Worm (Caenorhabditis elegans): ENCODE measurements around the gene tag-293.

Gene tag-293

ce11 chrV:7328092-7328491 lies 27.3 kb downstream of the tag-293 start, which contains the start of gene clec-7:
Gene clec-7, plus strand, starts transcription at chrV:7328392.
- TF ChIP-seq C34F6.9 (tag; optimal IDR thresholded peaks at IDR 0.05) (no peak), sem-4 (tag; optimal IDR thresholded peaks at IDR 0.05) (no peak)

ce11 chrV:7326928-7327327 lies 28.4 kb downstream of the tag-293 start, which contains the start of gene F10G2.4:
Gene F10G2.4, plus strand, starts transcription at chrV:7327228.
- TF ChIP-seq nhr-25 (tag; optimal IDR thresholded peaks at IDR 0.05), result no peak
- TF ChIP-seq snpc-4 (tag; optimal IDR thresholded peaks at IDR 0.05), result no peak
- no peak for TF ChIP-seq egl-27 (tag; optimal IDR thresholded peaks at IDR 0.05)
- TF ChIP-seq peb-1 (tag; optimal IDR thresholded peaks at IDR 0.05), result no peak
- no peak for TF ChIP-seq elt-1 (tag; optimal IDR thresholded peaks at IDR 0.05)
- no peak for TF ChIP-seq mab-5 (tag; optimal IDR thresholded peaks at IDR 0.05)
- no peak for TF ChIP-seq C34F6.9 (tag; optimal IDR thresholded peaks at IDR 0.05)

- TF ChIP-seq lin-39 (tag; optimal IDR thresholded peaks at IDR 0.05) (no peak), zag-1 (tag; optimal IDR thresholded peaks at IDR 0.05) (no peak), nhr-25 (tag; optimal IDR thresholded peaks at IDR 0.05) (no peak), gmeb-1 (tag; optimal IDR thresholded peaks at IDR 0.05) (no peak), peb-1 (tag; optimal IDR thresholded peaks at IDR 0.05) (no peak), blmp-1 (tag; optimal IDR thresholded peaks at IDR 0.05; ENCODE audit: insufficient read depth) (no peak), aly-2 (tag; optimal IDR thresholded peaks at IDR 0.05) (no peak), sma-3 (GFP tag; optimal IDR thresholded peaks at IDR 0.05) (no peak), nhr-237 (tag; optimal IDR thresholded peaks at IDR 0.05) (no peak), nhr-77 (tag; optimal IDR thresholded peaks at IDR 0.05) (no peak), nhr-10 (tag; optimal IDR thresholded peaks at IDR 0.05) (no peak), elt-3 (tag; optimal IDR thresholded peaks at IDR 0.05) (no peak), dmd-4 (tag; optimal IDR thresholded peaks at IDR 0.05) (no peak)
Measured at ce11 chrV:7325285-7325684, 30.1 kb downstream of the tag-293 start, which contains the start of gene srx-92. Gene srx-92, minus strand, starts transcription at chrV:7325385.

DNA sequence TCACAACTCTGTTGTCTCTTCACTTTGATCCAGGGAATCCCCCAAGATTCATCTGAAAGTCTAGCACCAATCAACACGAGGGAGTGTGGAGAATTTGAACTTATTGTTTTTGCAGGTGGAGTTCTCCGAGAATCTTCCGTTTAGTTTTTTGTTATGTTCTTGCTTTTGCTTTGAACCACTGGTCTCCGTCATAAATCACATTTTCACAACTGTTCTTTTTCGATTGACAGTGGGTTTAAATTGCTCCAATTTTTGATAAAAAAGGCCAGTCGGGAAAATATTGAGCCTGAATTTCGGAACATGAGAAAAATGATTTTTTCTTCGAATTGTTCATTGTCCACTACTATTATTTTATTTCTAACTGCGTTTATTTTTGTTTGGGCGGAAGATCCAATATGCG lies 33.4 kb downstream of the tag-293 start, which contains the start of gene F10G2.10:
TSS of gene F10G2.10 (plus strand) at position 301 of the 400 bp plus-strand sequence.
- no peak for TF ChIP-seq nhr-10 (tag; optimal IDR thresholded peaks at IDR 0.05)

ce11 chrV:7320909-7321308 lies 34.5 kb downstream of the tag-293 start, which contains the start of gene lmd-4:
Gene lmd-4, minus strand, starts transcription at chrV:7321009.
- no peak for TF ChIP-seq sma-3 (GFP tag; optimal IDR thresholded peaks at IDR 0.05)
- TF ChIP-seq nhr-6 (tag; optimal IDR thresholded peaks at IDR 0.05), result no peak
- no peak for TF ChIP-seq nhr-237 (tag; optimal IDR thresholded peaks at IDR 0.05)
- no peak for TF ChIP-seq fos-1 (tag; optimal IDR thresholded peaks at IDR 0.05)
- no peak for TF ChIP-seq nhr-25 (tag; optimal IDR thresholded peaks at IDR 0.05)
- no peak for TF ChIP-seq alr-1 (tag; optimal IDR thresholded peaks at IDR 0.05)
- no peak for TF ChIP-seq blmp-1 (tag; optimal IDR thresholded peaks at IDR 0.05; ENCODE audit: insufficient read depth)
- TF ChIP-seq lin-11 (tag; optimal IDR thresholded peaks at IDR 0.05), result no peak
- TF ChIP-seq nhr-21 (tag; optimal IDR thresholded peaks at IDR 0.05), result no peak
- no peak for TF ChIP-seq peb-1 (tag; optimal IDR thresholded peaks at IDR 0.05)

- TF ChIP-seq nhr-21 (tag; optimal IDR thresholded peaks at IDR 0.05) (no peak), nhr-6 (tag; optimal IDR thresholded peaks at IDR 0.05) (no peak), aly-2 (tag; optimal IDR thresholded peaks at IDR 0.05) (no peak), nhr-77 (tag; optimal IDR thresholded peaks at IDR 0.05) (no peak), zag-1 (tag; optimal IDR thresholded peaks at IDR 0.05) (no peak), snpc-4 (tag; optimal IDR thresholded peaks at IDR 0.05) (no peak), F13H6.1 (tag; optimal IDR thresholded peaks at IDR 0.05) (no peak), sma-3 (GFP tag; optimal IDR thresholded peaks at IDR 0.05) (no peak), elt-3 (tag; optimal IDR thresholded peaks at IDR 0.05) (no peak)
Measured at ce11 chrV:7313233-7313632, 42.1 kb downstream of the tag-293 start, which contains the start of gene srx-6. Gene srx-6, minus strand, starts transcription at chrV:7313333.

DNA sequence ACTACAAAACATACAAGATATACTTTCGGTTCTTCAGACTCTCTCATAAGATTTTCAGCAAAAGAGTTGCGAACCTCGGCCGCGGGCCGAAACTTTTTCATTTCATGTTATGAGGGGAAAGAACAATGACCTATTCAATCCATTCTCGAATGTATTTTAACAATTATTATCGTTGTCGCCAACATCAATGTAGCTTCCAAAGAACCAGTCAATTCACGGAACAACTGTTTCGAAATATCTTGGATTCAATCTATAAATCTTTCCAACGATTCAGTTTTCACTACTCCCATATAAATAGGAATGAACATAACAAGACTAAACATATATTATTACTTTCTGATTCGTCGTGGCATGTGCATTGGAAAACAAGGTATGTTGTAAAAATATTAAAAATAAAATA lies 48.3 kb downstream of the tag-293 start, which contains the start of gene F07G11.1:
TSS of gene F07G11.1 (plus strand) at position 301 of the 400 bp plus-strand sequence.
- TF ChIP-seq nhr-77 (tag; optimal IDR thresholded peaks at IDR 0.05), result no peak
- no peak for TF ChIP-seq nhr-23 (tag; optimal IDR thresholded peaks at IDR 0.05)
- no peak for TF ChIP-seq zag-1 (tag; optimal IDR thresholded peaks at IDR 0.05)
- TF ChIP-seq unc-39 (tag; optimal IDR thresholded peaks at IDR 0.05), result no peak
- no peak for TF ChIP-seq nhr-25 (tag; optimal IDR thresholded peaks at IDR 0.05)
- no peak for TF ChIP-seq fos-1 (tag; optimal IDR thresholded peaks at IDR 0.05)
- no peak for TF ChIP-seq blmp-1 (tag; optimal IDR thresholded peaks at IDR 0.05; ENCODE audit: insufficient read depth)
- TF ChIP-seq lin-13 (GFP tag; optimal IDR thresholded peaks at IDR 0.05), result no peak
- TF ChIP-seq gmeb-1 (tag; optimal IDR thresholded peaks at IDR 0.05), result no peak
- TF ChIP-seq unc-55 (GFP tag; optimal IDR thresholded peaks at IDR 0.05), result no peak
- no peak for TF ChIP-seq nhr-21 (tag; optimal IDR thresholded peaks at IDR 0.05)
- no peak for TF ChIP-seq lin-11 (tag; optimal IDR thresholded peaks at IDR 0.05)
- TF ChIP-seq elt-1 (tag; optimal IDR thresholded peaks at IDR 0.05), result no peak
- no peak for TF ChIP-seq ztf-4 (tag; optimal IDR thresholded peaks at IDR 0.05)
- TF ChIP-seq nhr-6 (tag; optimal IDR thresholded peaks at IDR 0.05), result no peak
- TF ChIP-seq ceh-82 (tag; optimal IDR thresholded peaks at IDR 0.05), result no peak
- no peak for TF ChIP-seq skn-1 (tag; optimal IDR thresholded peaks at IDR 0.05)
- TF ChIP-seq sem-4 (tag; optimal IDR thresholded peaks at IDR 0.05), result no peak
- TF ChIP-seq nhr-237 (tag; optimal IDR thresholded peaks at IDR 0.05), result no peak
